Fruit fly (Drosophila melanogaster) whole organism, embryonic: ENCODE data around the gene stnB.

ENCODE experiments used
- Abd-B ChIP-seq: fragments of 200-800 bp; sonication (Bioruptor generic); optimal IDR thresholded peaks from 2 replicates; lab custom pipeline; 2018; ENCODE audit warnings: missing biosample characterization, mild to moderate bottlenecking, missing genetic modification characterization, moderate library complexity
- Asciz ChIP-seq: fragments of 200-800 bp; sonication (Bioruptor generic); optimal IDR thresholded peaks from 2 replicates; lab custom pipeline; 2017; ENCODE audit warnings: missing biosample characterization, mild to moderate bottlenecking, missing genetic modification characterization, missing genetic modification reagents
- C15 ChIP-seq: fragments of 200-800 bp; sonication (Bioruptor generic); IDR thresholded peaks from 3 replicates; pipeline ENCODE4 v1.3.6; 2022; ENCODE audit warnings: missing biosample characterization, missing genetic modification characterization
- CG12659 ChIP-seq: fragments of 200-800 bp; sonication (Bioruptor generic); optimal IDR thresholded peaks from 3 replicates; lab custom pipeline; 2017; ENCODE audit warnings: mild to moderate bottlenecking, missing biosample characterization, missing genetic modification reagents, missing genetic modification characterization
- CG15011 ChIP-seq: fragments of 200-800 bp; sonication (Bioruptor generic); optimal IDR thresholded peaks from 3 replicates; lab custom pipeline; 2018; ENCODE audit warnings: missing biosample characterization, mild to moderate bottlenecking, missing genetic modification characterization
- CG1529 ChIP-seq: fragments of 200-800 bp; sonication (Bioruptor generic); optimal IDR thresholded peaks from 3 replicates; lab custom pipeline; 2018; ENCODE audit warnings: missing biosample characterization, missing genetic modification characterization
- CG15514 ChIP-seq: fragments of 200-800 bp; sonication (Bioruptor generic); optimal IDR thresholded peaks from 3 replicates; lab custom pipeline; 2017; ENCODE audit warnings: missing biosample characterization, missing genetic modification characterization, mild to moderate bottlenecking, moderate library complexity, missing genetic modification reagents
- CG17568 ChIP-seq: fragments of 200-800 bp; sonication (Bioruptor generic); optimal IDR thresholded peaks from 2 replicates; lab custom pipeline; 2018; ENCODE audit warnings: missing biosample characterization, mild to moderate bottlenecking, missing genetic modification characterization, moderate library complexity
- CG18619 ChIP-seq: fragments of 200-800 bp; sonication (Bioruptor generic); optimal IDR thresholded peaks from 3 replicates; lab custom pipeline; 2017; ENCODE audit warnings: missing biosample characterization, mild to moderate bottlenecking, missing genetic modification characterization
- CG2120 ChIP-seq: fragments of 200-800 bp; sonication (Bioruptor generic); optimal IDR thresholded peaks from 3 replicates; lab custom pipeline; 2016; ENCODE audit warnings: missing biosample characterization, missing genetic modification characterization
- CG2875 ChIP-seq: fragments of 200-800 bp; sonication (Bioruptor generic); optimal IDR thresholded peaks from 2 replicates; lab custom pipeline; 2017; ENCODE audit warnings: missing biosample characterization, mild to moderate bottlenecking, missing genetic modification characterization, missing genetic modification reagents
- CG31388 ChIP-seq: fragments of 200-800 bp; sonication (Bioruptor generic); optimal IDR thresholded peaks from 2 replicates; lab custom pipeline; 2016; ENCODE audit warnings: missing biosample characterization, missing genetic modification characterization
- CG32767 ChIP-seq: fragments of 200-800 bp; sonication (Bioruptor generic); IDR thresholded peaks from 2 replicates; pipeline ENCODE4 v1.3.6; 2022; ENCODE audit warnings: missing biosample characterization, missing genetic modification characterization
- CG43689 ChIP-seq: fragments of 200-800 bp; sonication (Bioruptor generic); IDR thresholded peaks from 2 replicates; pipeline ENCODE4 v1.3.6; 2022; ENCODE audit warnings: missing biosample characterization, missing genetic modification characterization
- CG4730 ChIP-seq: fragments of 200-800 bp; sonication (Bioruptor generic); IDR thresholded peaks from 2 replicates; pipeline ENCODE4 v1.3.6; 2022; ENCODE audit warnings: missing biosample characterization, missing genetic modification characterization
- CG6689 ChIP-seq: fragments of 200-800 bp; sonication (Bioruptor generic); IDR thresholded peaks from 2 replicates; pipeline ENCODE4 v1.3.6; 2022; ENCODE audit warnings: missing biosample characterization, missing genetic modification characterization
- CG8089 ChIP-seq: fragments of 200-800 bp; sonication (Bioruptor generic); optimal IDR thresholded peaks from 3 replicates; lab custom pipeline; 2016; ENCODE audit warnings: missing biosample characterization, missing genetic modification characterization
- CG8478 ChIP-seq: fragments of >200 bp; optimal IDR thresholded peaks from 2 replicates; lab custom pipeline; 2018
- CG9727 ChIP-seq: fragments of 200-800 bp; sonication (Bioruptor generic); optimal IDR thresholded peaks from 3 replicates; lab custom pipeline; 2017; ENCODE audit warnings: missing biosample characterization, mild to moderate bottlenecking, missing genetic modification characterization
- CG9876 ChIP-seq: fragments of 200-800 bp; sonication (Bioruptor generic); optimal IDR thresholded peaks from 2 replicates; lab custom pipeline; 2016; ENCODE audit warnings: missing biosample characterization, missing genetic modification characterization
- D19A ChIP-seq: fragments of 200-800 bp; optimal IDR thresholded peaks from 3 replicates; lab custom pipeline; 2019; ENCODE audit warnings: missing biosample characterization, mild to moderate bottlenecking, missing genetic modification characterization, moderate library complexity
- Dip3 ChIP-seq: fragments of 200-800 bp; sonication (Bioruptor generic); optimal IDR thresholded peaks from 3 replicates; lab custom pipeline; 2016; ENCODE audit warnings: missing biosample characterization, missing genetic modification characterization
- HmgZ ChIP-seq: fragments of 200-800 bp; sonication (Bioruptor generic); optimal IDR thresholded peaks from 2 replicates; lab custom pipeline; 2018; ENCODE audit warnings: missing biosample characterization, mild to moderate bottlenecking, missing genetic modification characterization
- Hr3 ChIP-seq: fragments of 200-800 bp; sonication (Bioruptor generic); optimal IDR thresholded peaks from 3 replicates; lab custom pipeline; 2016; ENCODE audit warnings: missing biosample characterization, missing genetic modification characterization
- Oli ChIP-seq: fragments of 200-800 bp; sonication (Bioruptor generic); optimal IDR thresholded peaks from 2 replicates; lab custom pipeline; 2018; ENCODE audit warnings: missing biosample characterization, mild to moderate bottlenecking, missing genetic modification characterization, moderate library complexity
- Poxn ChIP-seq: fragments of 200-800 bp; sonication (Bioruptor generic); IDR thresholded peaks from 2 replicates; pipeline ENCODE4 v1.3.6; 2022; ENCODE audit warnings: missing biosample characterization, missing genetic modification characterization
- Xrp1 ChIP-seq: fragments of 200-800 bp; sonication (Bioruptor generic); IDR thresholded peaks from 2 replicates; pipeline ENCODE4 v1.3.6; 2022; ENCODE audit warnings: missing biosample characterization, missing genetic modification characterization
- YL-1 ChIP-seq: fragments of 200-800 bp; sonication (Bioruptor generic); optimal IDR thresholded peaks from 3 replicates; lab custom pipeline; 2017; ENCODE audit warnings: missing biosample characterization, mild to moderate bottlenecking, missing genetic modification characterization
- aop ChIP-seq: fragments of 200-800 bp; sonication (Bioruptor generic); IDR thresholded peaks from 2 replicates; pipeline ENCODE4 v1.3.6; 2022; ENCODE audit warnings: missing biosample characterization, missing genetic modification characterization
- az2 ChIP-seq: fragments of 200-800 bp; sonication (Bioruptor generic); optimal IDR thresholded peaks from 3 replicates; lab custom pipeline; 2016; ENCODE audit warnings: missing biosample characterization, missing genetic modification characterization
- bcd ChIP-seq: fragments of 200-800 bp; sonication (Bioruptor generic); optimal IDR thresholded peaks from 2 replicates; lab custom pipeline; 2017; ENCODE audit warnings: missing biosample characterization, mild to moderate bottlenecking, missing genetic modification characterization
- bigmax ChIP-seq: fragments of 200-800 bp; sonication (Bioruptor generic); optimal IDR thresholded peaks from 2 replicates; lab custom pipeline; 2018; ENCODE audit warnings: missing biosample characterization, mild to moderate bottlenecking, missing genetic modification characterization
- bsh ChIP-seq, 2 experiments: fragments of 200-800 bp; sonication (Bioruptor generic); optimal IDR thresholded peaks; 2 replicates each; lab custom pipeline; 2017 to 2018; ENCODE audit warnings: mild to moderate bottlenecking in 2 of 2, missing biosample characterization in 2 of 2, missing genetic modification characterization in 2 of 2, moderate library complexity in 1 of 2
- cg ChIP-seq: fragments of 200-800 bp; sonication (Bioruptor generic); optimal IDR thresholded peaks from 3 replicates; lab custom pipeline; 2019; ENCODE audit warnings: missing biosample characterization, mild to moderate bottlenecking, missing genetic modification characterization, moderate library complexity
- disco-r ChIP-seq: fragments of 200-800 bp; sonication (Bioruptor generic); optimal IDR thresholded peaks from 2 replicates; lab custom pipeline; 2016; ENCODE audit warnings: missing biosample characterization, missing genetic modification characterization
- fru ChIP-seq: fragments of >200 bp; optimal IDR thresholded peaks from 2 replicates; lab custom pipeline; 2017
- ftz-f1 ChIP-seq: fragments of 200-800 bp; sonication (Bioruptor generic); optimal IDR thresholded peaks from 2 replicates; lab custom pipeline; 2016; ENCODE audit warnings: missing biosample characterization, missing genetic modification characterization
- gsb ChIP-seq: fragments of 200-800 bp; sonication (Bioruptor generic); IDR thresholded peaks from 2 replicates; pipeline ENCODE4 v1.3.6; 2022; ENCODE audit warnings: missing biosample characterization, missing genetic modification characterization
- ham ChIP-seq: fragments of 200-800 bp; sonication (Bioruptor generic); IDR thresholded peaks from 2 replicates; pipeline ENCODE4 v1.3.6; 2022; ENCODE audit warnings: missing biosample characterization, missing genetic modification characterization
- hb ChIP-seq: fragments of 200-800 bp; sonication (Bioruptor generic); IDR thresholded peaks from 3 replicates; pipeline ENCODE4 v1.3.6; 2022; ENCODE audit warnings: missing biosample characterization, missing genetic modification characterization; ENCODE audit not compliant: partially characterized antibody
- jigr1 ChIP-seq: fragments of 200-800 bp; sonication (Bioruptor generic); IDR thresholded peaks from 3 replicates; pipeline ENCODE4 v1.3.6; 2022; ENCODE audit warnings: missing biosample characterization, missing genetic modification characterization
- kah ChIP-seq: fragments of 200-800 bp; sonication (Bioruptor generic); optimal IDR thresholded peaks from 2 replicates; lab custom pipeline; 2018; ENCODE audit warnings: missing biosample characterization, mild to moderate bottlenecking, missing genetic modification characterization
- lab ChIP-seq: fragments of 200-800 bp; sonication (Bioruptor generic); optimal IDR thresholded peaks from 3 replicates; lab custom pipeline; 2017; ENCODE audit warnings: missing biosample characterization, missing genetic modification characterization, mild to moderate bottlenecking, moderate library complexity, missing genetic modification reagents
- lov ChIP-seq, 2 experiments: fragments of 200-800 bp in 1 of 2; fragments of >200 bp in 1 of 2; sonication (Bioruptor generic) in 1 of 2; IDR thresholded peaks in 1 of 2; optimal IDR thresholded peaks in 1 of 2; 2 replicates in 1 of 2; 3 replicates in 1 of 2; pipeline versions ENCODE4 v1.3.6 to Lab custom; 2017 to 2022; ENCODE audit warnings: missing biosample characterization in 1 of 2, missing genetic modification characterization in 1 of 2
- nmo ChIP-seq: fragments of 200-800 bp; sonication (Bioruptor generic); optimal IDR thresholded peaks from 2 replicates; lab custom pipeline; 2018; ENCODE audit warnings: missing biosample characterization, mild to moderate bottlenecking, missing genetic modification characterization, moderate library complexity
- repo ChIP-seq: fragments of 200-800 bp; sonication (Bioruptor generic); optimal IDR thresholded peaks from 2 replicates; lab custom pipeline; 2016; ENCODE audit warnings: missing biosample characterization, missing genetic modification characterization
- sqz ChIP-seq: fragments of 200-800 bp; sonication (Bioruptor generic); optimal IDR thresholded peaks from 3 replicates; lab custom pipeline; 2018; ENCODE audit warnings: missing biosample characterization, mild to moderate bottlenecking, missing genetic modification characterization
- tna ChIP-seq: fragments of 200-800 bp; sonication (Bioruptor generic); IDR thresholded peaks from 2 replicates; pipeline ENCODE4 v1.3.6; 2022; ENCODE audit warnings: missing biosample characterization, missing genetic modification characterization; ENCODE audit not compliant: partially characterized antibody
- zen ChIP-seq: fragments of 200-800 bp; sonication (Bioruptor generic); optimal IDR thresholded peaks from 3 replicates; lab custom pipeline; 2018; ENCODE audit warnings: missing biosample characterization, mild to moderate bottlenecking, missing genetic modification characterization, moderate library complexity

Gene stnB

DNA sequence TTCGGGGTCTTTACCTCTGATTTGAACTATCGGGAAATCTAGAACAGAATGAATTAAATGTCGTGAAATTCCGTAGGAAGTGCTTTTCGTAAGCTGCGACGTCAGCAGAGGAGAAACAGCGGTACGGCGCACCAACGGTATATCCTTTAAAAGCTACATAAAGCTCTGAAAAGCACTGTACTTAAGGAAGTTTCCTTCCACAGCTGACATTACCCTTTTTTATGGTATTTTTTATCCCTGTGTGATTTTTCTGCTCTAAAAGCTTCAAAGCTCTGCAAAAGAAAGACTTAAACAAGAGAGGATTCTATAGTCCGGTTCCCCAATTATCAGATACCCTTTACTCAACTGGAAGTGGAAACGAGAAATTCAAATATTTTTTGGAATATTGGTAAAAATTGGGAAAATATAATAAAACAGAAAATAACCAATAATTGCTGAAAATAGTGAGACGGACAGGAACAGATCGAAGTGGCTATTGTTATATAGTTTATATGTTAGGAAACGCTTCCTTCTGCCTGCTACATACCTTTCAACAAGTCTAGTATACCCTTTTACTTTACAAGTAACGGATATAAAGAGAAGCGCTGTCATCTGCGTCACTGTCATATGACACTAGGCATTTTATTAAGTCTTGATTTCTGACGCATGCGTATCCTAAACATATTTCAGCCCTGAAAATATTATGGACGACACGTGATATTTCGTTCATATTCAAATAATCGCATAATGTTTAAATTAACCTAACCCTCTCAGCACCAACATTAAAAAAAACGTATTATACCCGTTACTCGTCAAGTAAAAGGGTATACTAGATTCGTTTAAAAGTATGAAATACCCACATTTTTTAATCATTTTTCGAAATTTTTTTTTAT lies at the start of gene stnB, which contains the start of gene stnA (continued):
- no peak for TF ChIP-seq CG1529 (GFP tag; lab: Kevin White, UChicago)
- TF ChIP-seq hb (GFP tag; lab: Robert Waterston, UW): no peak
- TF ChIP-seq tna (GFP tag; lab: Robert Waterston, UW): no peak
- no peak for TF ChIP-seq zen (tag; lab: Kevin White, UChicago)
- TF ChIP-seq CG43689: no peak
- no peak for TF ChIP-seq cg
- TF ChIP-seq kah (GFP tag; lab: Kevin White, UChicago): no peak
- no peak for TF ChIP-seq CG6689 (GFP tag; lab: Robert Waterston, UW)
- TF ChIP-seq bigmax (GFP tag; lab: Kevin White, UChicago): no peak
- TF ChIP-seq HmgZ (tag; lab: Kevin White, UChicago): no peak
- TF ChIP-seq CG32767 (GFP tag; lab: Robert Waterston, UW): no peak
- TF ChIP-seq CG18619 (GFP tag; lab: Kevin White, UChicago): no peak
- no peak for TF ChIP-seq CG31388 (GFP tag; lab: Kevin White, UChicago)
- TF ChIP-seq YL-1 (GFP tag; lab: Kevin White, UChicago): no peak
- TF ChIP-seq lov (optimal IDR thresholded peaks at IDR 0.05; lab: Kevin White, UChicago): no peak
- TF ChIP-seq lov (GFP tag; IDR thresholded peaks at IDR 0.05; lab: Robert Waterston, UW): no peak
- no peak for TF ChIP-seq Asciz
- TF ChIP-seq CG2120 (GFP tag; lab: Kevin White, UChicago): peak; percentile 51
- peak; percentile 71 for TF ChIP-seq D19A (tag; lab: Kevin White, UChicago)
- no peak for TF ChIP-seq CG17568 (GFP tag; lab: Kevin White, UChicago)
- no peak for TF ChIP-seq Hr3 (GFP tag; lab: Kevin White, UChicago)
- TF ChIP-seq bcd (GFP tag; lab: Kevin White, UChicago): peak; percentile 13
- TF ChIP-seq aop (GFP tag; lab: Robert Waterston, UW): no peak
- no peak for TF ChIP-seq CG12659 (GFP tag; lab: Kevin White, UChicago)
- no peak for TF ChIP-seq gsb
- no peak for TF ChIP-seq ftz-f1
- peak; percentile 27 for TF ChIP-seq Dip3 (GFP tag; lab: Kevin White, UChicago)
- peak in 1 of 2 experiments; percentile 18 for TF ChIP-seq bsh (GFP tag; optimal IDR thresholded peaks at IDR 0.05; lab: Kevin White, UChicago)
- TF ChIP-seq CG8089: no peak
- peak; percentile 30; the same call in 1 of the 2 replicates for TF ChIP-seq CG4730
- no peak for TF ChIP-seq CG9727 (GFP tag; lab: Kevin White, UChicago)
- no peak for TF ChIP-seq CG9876
- peak; percentile 21 for TF ChIP-seq nmo (GFP tag; lab: Kevin White, UChicago)
- TF ChIP-seq CG15514 (GFP tag; lab: Kevin White, UChicago): peak; percentile 67
- TF ChIP-seq C15 (GFP tag; lab: Robert Waterston, UW): no peak
- no peak for TF ChIP-seq CG8478 (lab: Kevin White, UChicago)
- no peak for TF ChIP-seq ham (GFP tag; lab: Robert Waterston, UW)
- TF ChIP-seq jigr1 (GFP tag; lab: Robert Waterston, UW): no peak
- TF ChIP-seq fru (lab: Kevin White, UChicago): no peak
- TF ChIP-seq lab (GFP tag; lab: Kevin White, UChicago): peak; percentile 57
- no peak for TF ChIP-seq CG15011 (GFP tag; lab: Kevin White, UChicago)
- peak; percentile 20 for TF ChIP-seq Oli (tag; lab: Kevin White, UChicago)
- TF ChIP-seq disco-r (GFP tag; lab: Kevin White, UChicago): no peak
- no peak for TF ChIP-seq CG2875
- TF ChIP-seq az2 (GFP tag; lab: Kevin White, UChicago): no peak
- TF ChIP-seq repo (GFP tag; lab: Kevin White, UChicago): no peak
- no peak for TF ChIP-seq Abd-B
- TF ChIP-seq Xrp1 (GFP tag; lab: Robert Waterston, UW): peak; percentile 34; the same call in 1 of the 2 replicates
- no peak for TF ChIP-seq sqz
- TF ChIP-seq Poxn (GFP tag; lab: Robert Waterston, UW): no peak
